Fruit fly (Drosophila melanogaster): ENCODE data around the gene Gnpnat.
A peak's percentile ranks its signal among the peaks of the same experiment; 100 is the strongest.

The Gnpnat gene

dm6 chr3R:29699220-29699619 lies 38.9 kb upstream of the Gnpnat start (continued):
- TF ChIP-seq CG15011 (GFP tag; optimal IDR thresholded peaks at IDR 0.05) (no peak), CoRest (tag; optimal IDR thresholded peaks at IDR 0.05) (no peak), CG3163 (GFP tag; optimal IDR thresholded peaks at IDR 0.05) (no peak), CG10543 (GFP tag; optimal IDR thresholded peaks at IDR 0.05) (no peak), twi (tag; optimal IDR thresholded peaks at IDR 0.05) (no peak), CG13296 (GFP tag; optimal IDR thresholded peaks at IDR 0.05) (no peak), Lpt (GFP tag; optimal IDR thresholded peaks at IDR 0.05) (no peak), en (GFP tag; optimal IDR thresholded peaks at IDR 0.05) (no peak), Side (GFP tag; optimal IDR thresholded peaks at IDR 0.05) (peak; percentile 11), br (optimal IDR thresholded peaks at IDR 0.05) (no peak), zen2 (GFP tag; IDR thresholded peaks at IDR 0.05; ENCODE audit: partially characterized antibody) (no peak), CG18476 (GFP tag; optimal IDR thresholded peaks at IDR 0.05) (no peak), prd (optimal IDR thresholded peaks at IDR 0.05) (no peak), prd (GFP tag; IDR thresholded peaks at IDR 0.05) (peak; percentile 63), Dll (GFP tag; IDR thresholded peaks at IDR 0.05; ENCODE audit: partially characterized antibody) (no peak), CG6765 (GFP tag; optimal IDR thresholded peaks at IDR 0.05) (no peak), Atf-2 (GFP tag; optimal IDR thresholded peaks at IDR 0.05) (no peak), ftz-f1 (GFP tag; optimal IDR thresholded peaks at IDR 0.05) (no peak), Doc3 (GFP tag; IDR thresholded peaks at IDR 0.05; ENCODE audit: partially characterized antibody) (no peak), CG17359 (tag; optimal IDR thresholded peaks at IDR 0.05) (no peak), ERR (GFP tag; optimal IDR thresholded peaks at IDR 0.05) (no peak), CG6254 (GFP tag; optimal IDR thresholded peaks at IDR 0.05) (no peak), gsb-n (tag; optimal IDR thresholded peaks at IDR 0.05) (peak; percentile 46), sim (GFP tag; IDR thresholded peaks at IDR 0.05) (peak; percentile 58; the same call in 1 of the 2 replicates), Sox102F (GFP tag; optimal IDR thresholded peaks at IDR 0.05) (peak; percentile 34), CG1024 (GFP tag; IDR thresholded peaks at IDR 0.05) (no peak), HmgD (GFP tag; optimal IDR thresholded peaks at IDR 0.05) (no peak), Hr39 (optimal IDR thresholded peaks at IDR 0.05) (no peak), Bgb (GFP tag; IDR thresholded peaks at IDR 0.05; ENCODE audit: partially characterized antibody) (no peak), caup (GFP tag; optimal IDR thresholded peaks at IDR 0.05; ENCODE audit: severe bottlenecking) (no peak), jing (GFP tag; optimal IDR thresholded peaks at IDR 0.05) (no peak), sens (GFP tag) (peak; percentile 83), Rx (GFP tag; IDR thresholded peaks at IDR 0.05) (no peak; the same call in 1 of the 2 replicates), CG4282 (GFP tag; optimal IDR thresholded peaks at IDR 0.05) (no peak), Ssrp (tag; optimal IDR thresholded peaks at IDR 0.05) (no peak), CG30020 (tag; optimal IDR thresholded peaks at IDR 0.05) (no peak), Myb (GFP tag; optimal IDR thresholded peaks at IDR 0.05) (no peak), CG10565 (GFP tag; optimal IDR thresholded peaks at IDR 0.05) (no peak), inv (GFP tag; IDR thresholded peaks at IDR 0.05; ENCODE audit: partially characterized antibody) (no peak), CG12071 (GFP tag; optimal IDR thresholded peaks at IDR 0.05) (no peak), Sox100B (GFP tag; optimal IDR thresholded peaks at IDR 0.05) (no peak), CG5953 (GFP tag; IDR thresholded peaks at IDR 0.05) (no peak), Spps (tag; optimal IDR thresholded peaks at IDR 0.05) (no peak), NC2β (GFP tag; optimal IDR thresholded peaks at IDR 0.05) (no peak), CG4404 (GFP tag; IDR thresholded peaks at IDR 0.05) (no peak), org-1 (GFP tag; optimal IDR thresholded peaks at IDR 0.05) (peak; percentile 3), Hsf (GFP tag; optimal IDR thresholded peaks at IDR 0.05) (no peak), CG10979 (tag; optimal IDR thresholded peaks at IDR 0.05) (peak; percentile 24), CG1233 (GFP tag; optimal IDR thresholded peaks at IDR 0.05) (no peak), crp (GFP tag; optimal IDR thresholded peaks at IDR 0.05) (no peak), HmgZ (tag; optimal IDR thresholded peaks at IDR 0.05) (no peak), CG7839 (tag; optimal IDR thresholded peaks at IDR 0.05) (no peak)
